Worm (Caenorhabditis elegans): ENCODE data around the gene T02B11.6.
"Not testable (repeated sequence)": the region's sequence is repeated elsewhere in the genome, so short reads cannot be mapped to it uniquely, and the experiment has no call there.

DNA sequence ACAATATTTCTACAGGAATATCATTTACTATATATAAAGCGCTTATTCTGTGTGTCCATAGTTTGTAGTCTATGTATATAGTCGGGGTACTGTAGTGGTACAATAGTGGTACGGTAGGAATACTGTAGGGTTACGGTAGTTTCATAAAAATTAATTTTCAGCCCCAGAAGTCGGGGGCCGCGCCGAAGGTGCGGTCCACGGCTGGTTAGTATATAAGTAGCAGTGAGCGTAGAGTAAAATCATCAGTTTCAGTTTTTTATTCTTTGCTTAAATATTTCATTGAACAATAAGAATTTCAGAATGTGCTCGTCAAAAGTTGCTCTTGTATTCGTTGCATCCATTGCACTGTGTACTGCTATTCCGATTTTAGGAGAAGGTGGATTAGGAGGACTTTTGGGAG lies 1.7 kb upstream of the T02B11.6 start, which contains the start of gene srlf-22:
- TF ChIP-seq snpc-4 (tag; optimal IDR thresholded peaks at IDR 0.05); mab-5 (tag; optimal IDR thresholded peaks at IDR 0.05); blmp-1 (tag; optimal IDR thresholded peaks at IDR 0.05); unc-62 (GFP tag; optimal IDR thresholded peaks at IDR 0.05); M03D4.4 (tag; optimal IDR thresholded peaks at IDR 0.05); ham-2 (GFP tag; optimal IDR thresholded peaks at IDR 0.05); unc-120 (tag; optimal IDR thresholded peaks at IDR 0.05; ENCODE audit: poor library complexity, severe bottlenecking); nhr-12 (tag; optimal IDR thresholded peaks at IDR 0.05); nhr-76 (tag; optimal IDR thresholded peaks at IDR 0.05); pha-4 (tag; optimal IDR thresholded peaks at IDR 0.05); sptf-1 (tag; optimal IDR thresholded peaks at IDR 0.05); mep-1 (tag; optimal IDR thresholded peaks at IDR 0.05); nhr-2 (tag; optimal IDR thresholded peaks at IDR 0.05): not testable (repeated sequence)

Data from whole organism, mixed stage, embryonic.